Worm (Caenorhabditis elegans): ENCODE data around the gene Y62H9A.3.

The Y62H9A.3 gene

ce11 chrX:11902661-11903060 is 22.9 kb upstream of the Y62H9A.3 start, which contains the start of gene Y62H9A.10:
TSS of gene Y62H9A.10 (minus strand) at chrX:11902761.
- TF ChIP-seq Y67H2A.10 (GFP tag; conservative IDR thresholded peaks at IDR 0.05) (no peak), F49E8.2 (tag; optimal IDR thresholded peaks at IDR 0.05; ENCODE audit: insufficient read depth) (no peak), dpff-1 (tag; optimal IDR thresholded peaks at IDR 0.05) (no peak), mxl-1 (tag; optimal IDR thresholded peaks at IDR 0.05) (no peak), ztf-18 (tag; optimal IDR thresholded peaks at IDR 0.05) (no peak), sptf-2 (GFP tag; optimal IDR thresholded peaks at IDR 0.05) (no peak), bed-1 (GFP tag; IDR thresholded peaks at IDR 0.05) (no peak), hlh-26 (GFP tag; conservative IDR thresholded peaks at IDR 0.05) (no peak), egrh-3 (GFP tag; IDR thresholded peaks at IDR 0.05) (no peak)

ce11 chrX:11899031-11899430 is 19.3 kb upstream of the Y62H9A.3 start:
- no peak for TF ChIP-seq snpc-3.4 (tag; optimal IDR thresholded peaks at IDR 0.05)
- TF ChIP-seq F37B4.10 (GFP tag; IDR thresholded peaks at IDR 0.05) = no peak
- no peak for TF ChIP-seq hrde-1 (tag; optimal IDR thresholded peaks at IDR 0.05; ENCODE audit: borderline replicate concordance)
- no peak for TF ChIP-seq him-1 (tag; optimal IDR thresholded peaks at IDR 0.05)
- no peak for TF ChIP-seq nfya-2 (GFP tag; IDR thresholded peaks at IDR 0.05)
- no peak for TF ChIP-seq lsy-27 (tag; optimal IDR thresholded peaks at IDR 0.05; ENCODE audit: borderline replicate concordance, insufficient read depth)
- TF ChIP-seq C06A6.2 (GFP tag; conservative IDR thresholded peaks at IDR 0.05) = no peak
- no peak for TF ChIP-seq nhr-120 (GFP tag; IDR thresholded peaks at IDR 0.05)
- TF ChIP-seq Y95B8A.8 (GFP tag; IDR thresholded peaks at IDR 0.05) = no peak
- no peak for TF ChIP-seq somi-1 (GFP tag; optimal IDR thresholded peaks at IDR 0.05)
- TF ChIP-seq ceh-100 (GFP tag; IDR thresholded peaks at IDR 0.05) = no peak
- no peak for TF ChIP-seq dpff-1 (tag; optimal IDR thresholded peaks at IDR 0.05)
- TF ChIP-seq mes-4 (tag; optimal IDR thresholded peaks at IDR 0.05) = no peak
- TF ChIP-seq lag-1 (GFP tag; IDR thresholded peaks at IDR 0.05) = no peak
- TF ChIP-seq ets-4 (GFP tag; optimal IDR thresholded peaks at IDR 0.05) = no peak
- no peak for TF ChIP-seq F52B5.7 (tag; optimal IDR thresholded peaks at IDR 0.05)

- TF ChIP-seq nhr-27 (tag; optimal IDR thresholded peaks at IDR 0.05) (no peak), lin-40 (tag; optimal IDR thresholded peaks at IDR 0.05) (no peak), snpc-1.1 (tag; optimal IDR thresholded peaks at IDR 0.05; ENCODE audit: insufficient read depth) (no peak), hlh-26 (GFP tag; conservative IDR thresholded peaks at IDR 0.05) (no peak), somi-1 (GFP tag; optimal IDR thresholded peaks at IDR 0.05) (no peak), ekl-4 (GFP tag; IDR thresholded peaks at IDR 0.05) (no peak), hmg-1.2 (GFP tag; IDR thresholded peaks at IDR 0.05) (no peak), let-607 (tag; optimal IDR thresholded peaks at IDR 0.05) (no peak), bed-2 (GFP tag; IDR thresholded peaks at IDR 0.05) (no peak), lir-1 (GFP tag; conservative IDR thresholded peaks at IDR 0.05) (no peak), snpc-1.3 (tag; optimal IDR thresholded peaks at IDR 0.05; ENCODE audit: insufficient read depth) (no peak), him-1 (tag; optimal IDR thresholded peaks at IDR 0.05) (no peak), lin-54 (GFP tag; optimal IDR thresholded peaks at IDR 0.05) (no peak)
These were observed 18.3 kb upstream of the Y62H9A.3 start, which contains the start of gene Y62H9A.9 for ce11 chrX:11898040-11898439. TSS of gene Y62H9A.9 (minus strand) at chrX:11898140.

- TF ChIP-seq athp-1 (tag; optimal IDR thresholded peaks at IDR 0.05) = no peak
- TF ChIP-seq K11D2.4 (GFP tag; IDR thresholded peaks at IDR 0.05) = no peak
- TF ChIP-seq F57C9.4 (tag; optimal IDR thresholded peaks at IDR 0.05) = no peak
- no peak for TF ChIP-seq cebp-1 (GFP tag; IDR thresholded peaks at IDR 0.05)
- TF ChIP-seq cebp-1 (tag; optimal IDR thresholded peaks at IDR 0.05) = no peak
- TF ChIP-seq tbx-9 (tag; optimal IDR thresholded peaks at IDR 0.05; ENCODE audit: borderline replicate concordance) = no peak
- no peak for TF ChIP-seq hmg-20 (GFP tag; IDR thresholded peaks at IDR 0.05)
- no peak for TF ChIP-seq hmg-1.2 (GFP tag; IDR thresholded peaks at IDR 0.05)
These were observed 16.9 kb upstream of the Y62H9A.3 start for ce11 chrX:11896708-11897107.

All from whole organism, young adult.